Worm (Caenorhabditis elegans) whole organism, young adult: ENCODE measurements around the gene osm-1.

Experiments
- B0035.1 ChIP-seq: sonication (generic microtip); optimal IDR thresholded peaks from 2 replicates; lab custom pipeline; 2016; ENCODE audit warnings: missing genetic modification characterization, mild to moderate bottlenecking, missing compliant biosample characterization, missing genotype, missing genetic modification reagents
- B0261.1 ChIP-seq: sonication (generic microtip); optimal IDR thresholded peaks from 2 replicates; lab custom pipeline; 2016; ENCODE audit warnings: mild to moderate bottlenecking, missing genetic modification characterization, moderate library complexity, missing compliant biosample characterization
- Y53F4B.3 ChIP-seq: fragments of 200-800 bp; sonication (Bioruptor generic); IDR thresholded peaks from 2 replicates; pipeline ENCODE4 v1.3.6; 2022; ENCODE audit warnings: missing genetic modification reagents, missing genetic modification characterization, missing compliant biosample characterization
- Y67H2A.10 ChIP-seq: fragments of 200-800 bp; sonication (Bioruptor generic); conservative IDR thresholded peaks from 2 replicates; pipeline ENCODE4 v1.3.6; 2022; ENCODE audit warnings: missing genetic modification reagents, missing genetic modification characterization, missing compliant biosample characterization
- ZK185.1 ChIP-seq: sonication (generic microtip); optimal IDR thresholded peaks from 2 replicates; lab custom pipeline; 2016; ENCODE audit warnings: mild to moderate bottlenecking, missing genetic modification characterization, missing compliant biosample characterization; ENCODE audit not compliant: poor library complexity, severe bottlenecking
- aptf-3 ChIP-seq: fragments of 200-800 bp; sonication (Bioruptor generic); IDR thresholded peaks from 2 replicates; pipeline ENCODE4 v1.3.6; 2022; ENCODE audit warnings: missing genetic modification characterization, missing compliant biosample characterization
- die-1 ChIP-seq: sonication (generic microtip); optimal IDR thresholded peaks from 2 replicates; lab custom pipeline; 2016; ENCODE audit warnings: missing genotype, mild to moderate bottlenecking, missing genetic modification characterization, missing compliant biosample characterization
- dox-1 ChIP-seq: fragments of 200-800 bp; sonication (Bioruptor generic); IDR thresholded peaks from 2 replicates; pipeline ENCODE4 v1.3.6; 2022; ENCODE audit warnings: missing genetic modification reagents, missing genetic modification characterization, missing compliant biosample characterization
- hlh-12 ChIP-seq: sonication (generic microtip); optimal IDR thresholded peaks from 2 replicates; lab custom pipeline; 2016; ENCODE audit warnings: missing genetic modification characterization, missing compliant biosample characterization
- lin-26 ChIP-seq: fragments of 200-800 bp; sonication (Bioruptor generic); IDR thresholded peaks from 2 replicates; pipeline ENCODE4 v1.3.6; 2022; ENCODE audit warnings: missing genetic modification reagents, missing genetic modification characterization, missing compliant biosample characterization
- lin-40 ChIP-seq: sonication (generic microtip); optimal IDR thresholded peaks from 2 replicates; lab custom pipeline; 2016; ENCODE audit warnings: missing genetic modification characterization, mild to moderate bottlenecking, missing compliant biosample characterization, missing genotype, missing genetic modification reagents
- nfyb-1 ChIP-seq: fragments of 200-800 bp; sonication (Bioruptor generic); IDR thresholded peaks from 2 replicates; pipeline ENCODE4 v1.3.6; 2022; ENCODE audit warnings: missing genetic modification reagents, missing genetic modification characterization, missing compliant biosample characterization
- nhr-80 ChIP-seq: sonication (generic microtip); optimal IDR thresholded peaks from 2 replicates; lab custom pipeline; 2016; ENCODE audit warnings: missing genetic modification characterization, missing compliant biosample characterization
- repo-1 ChIP-seq: sonication (generic microtip); optimal IDR thresholded peaks from 2 replicates; lab custom pipeline; 2017; ENCODE audit warnings: mild to moderate bottlenecking, missing genetic modification characterization, missing compliant biosample characterization
- tlf-1 ChIP-seq: fragments of 200-800 bp; sonication (Bioruptor generic); optimal IDR thresholded peaks from 2 replicates; lab custom pipeline; 2018; ENCODE audit warnings: mild to moderate bottlenecking, missing genetic modification characterization, missing compliant biosample characterization
- unc-130 ChIP-seq: sonication (generic microtip); optimal IDR thresholded peaks from 2 replicates; lab custom pipeline; 2016; ENCODE audit warnings: missing genetic modification reagents, missing genetic modification characterization, missing compliant biosample characterization

osm-1 gene

DNA sequence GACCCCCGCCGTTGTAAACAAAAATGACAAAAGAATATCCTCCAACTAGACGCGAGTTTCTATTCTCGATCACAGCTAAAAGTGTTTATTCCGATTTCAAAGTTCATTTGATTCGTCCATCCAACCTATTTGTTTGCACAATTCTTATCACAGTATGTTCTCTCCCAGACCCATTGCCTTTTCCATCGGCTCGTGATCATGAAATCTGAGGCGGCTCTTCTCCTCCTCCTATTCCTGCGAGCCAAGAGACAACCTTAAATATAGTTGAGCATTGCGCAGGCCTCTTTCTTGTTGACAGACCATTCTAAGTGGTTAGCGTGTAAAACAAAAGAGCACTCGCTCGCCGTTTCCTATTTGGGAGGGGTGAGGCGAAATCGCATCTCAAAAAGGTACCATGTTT lies 56.5 kb downstream of the osm-1 start:
- TF ChIP-seq repo-1 (tag; lab: Kevin White, UChicago) (no peak), B0261.1 (tag; lab: Kevin White, UChicago) (no peak), lin-40 (no peak), nfyb-1 (no peak), ZK185.1 (tag; lab: Kevin White, UChicago) (no peak), lin-26 (GFP tag; lab: Robert Waterston, UW) (no peak), tlf-1 (GFP tag; lab: Kevin White, UChicago) (no peak), unc-130 (GFP tag; lab: Kevin White, UChicago) (no peak)
- TF ChIP-seq, all 124 proteins: peak for 0

ce11 chrX:16597791-16598190 lies 57.3 kb downstream of the osm-1 start:
- TF ChIP-seq hlh-12 (tag; lab: Kevin White, UChicago) (no peak), Y67H2A.10 (no peak), unc-130 (GFP tag; lab: Kevin White, UChicago) (no peak), dox-1 (GFP tag; lab: Robert Waterston, UW) (no peak), Y53F4B.3 (GFP tag; lab: Robert Waterston, UW) (no peak), aptf-3 (GFP tag; lab: Robert Waterston, UW) (no peak), B0035.1 (no peak), die-1 (tag; lab: Kevin White, UChicago) (no peak), nhr-80 (tag; lab: Kevin White, UChicago) (no peak)
- TF ChIP-seq, all 124 proteins: peak for 0
